Worm (Caenorhabditis elegans) whole organism, young adult: ENCODE measurements around the gene Y69A2AL.2.

Experiments
- lir-1 ChIP-seq: fragments of 200-800 bp; sonication (Bioruptor generic); conservative IDR thresholded peaks from 2 replicates; pipeline ENCODE4 v1.3.6; 2022; ENCODE audit warnings: missing genetic modification reagents, missing genetic modification characterization, missing compliant biosample characterization
- unc-62 ChIP-seq: fragments of 150-350 bp; optimal IDR thresholded peaks from 2 replicates; lab custom pipeline; 2014; ENCODE audit warnings: missing biosample characterization, missing genetic modification reagents, missing genetic modification characterization

DNA sequence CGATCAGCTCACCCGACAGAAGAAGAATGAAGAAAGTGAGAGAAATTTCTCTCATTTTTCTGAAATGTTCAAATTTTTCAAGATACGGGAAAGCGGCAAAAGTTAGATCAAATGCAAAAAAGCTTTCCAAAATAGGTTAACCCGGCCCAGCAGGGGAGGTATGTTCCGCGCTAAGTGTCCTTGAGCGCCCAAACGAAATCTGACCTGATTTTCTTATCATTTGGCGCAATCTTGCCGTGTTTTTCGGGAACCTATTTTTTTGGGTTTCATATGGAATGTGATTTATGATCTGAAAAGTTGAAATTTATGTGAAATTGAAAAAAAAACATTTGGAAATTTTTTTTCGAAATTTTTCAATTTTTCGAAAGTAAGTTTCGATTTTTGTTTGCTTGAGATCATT lies 18.7 kb upstream of the Y69A2AL.2 start, which contains the start of gene cdh-10:
- no peak for TF ChIP-seq unc-62 (GFP tag; lab: Kevin White, UChicago)
- TF ChIP-seq lir-1 = no peak
